Worm (Caenorhabditis elegans) whole organism, dauer: Measurements from ENCODE around the gene srlf-9.
"Not testable (repeated sequence)": the region's sequence is repeated elsewhere in the genome, so short reads cannot be mapped to it uniquely, and the experiment has no call there.

Source experiments
- unc-62 ChIP-seq: sonication (generic microtip); optimal IDR thresholded peaks from 2 replicates; lab custom pipeline; 2017; ENCODE audit warnings: missing biosample characterization, missing genetic modification reagents, missing genetic modification characterization

srlf-9 gene

ce11 chrIII:13401673-13402258 is at the start of gene srlf-9, which contains the start of gene srlf-10:
TSS of gene srlf-9 (minus strand) at chrIII:13401773.
TSS of gene srlf-10 (plus strand) at chrIII:13402208.
- not testable (repeated sequence) for TF ChIP-seq unc-62 (GFP tag; lab: Kevin White, UChicago)

DNA sequence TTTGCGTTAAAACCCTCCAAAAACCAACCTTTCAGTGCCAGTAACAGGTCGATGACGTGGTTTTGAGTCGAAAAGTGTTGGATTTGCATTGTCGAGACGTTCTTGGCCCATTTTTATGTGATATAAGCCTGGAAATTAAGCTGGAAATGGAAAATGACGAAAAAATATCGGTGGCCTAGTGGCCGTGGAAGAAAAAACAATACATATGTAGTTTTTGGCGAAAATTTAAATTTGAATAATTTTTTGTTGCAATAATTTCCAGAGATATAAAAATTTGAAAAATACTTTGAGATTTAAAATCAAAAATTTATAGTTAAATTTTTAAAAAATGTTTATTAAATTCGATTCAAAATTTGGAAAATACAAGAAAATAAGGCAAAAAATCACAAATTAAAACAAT is 37.8 kb upstream of the srlf-9 start, which contains the start of gene ciao-2B:
ciao-2B (minus strand) TSS at position 130 of the 400 bp plus-strand sequence.
- no peak for TF ChIP-seq unc-62 (GFP tag; lab: Kevin White, UChicago)

- no peak for TF ChIP-seq unc-62 (GFP tag; lab: Kevin White, UChicago)
These were observed 35.3 kb upstream of the srlf-9 start, which contains the start of gene F45G2.9 for ce11 chrIII:13436843-13437242. TSS of gene F45G2.9 (minus strand) at chrIII:13436943.

DNA sequence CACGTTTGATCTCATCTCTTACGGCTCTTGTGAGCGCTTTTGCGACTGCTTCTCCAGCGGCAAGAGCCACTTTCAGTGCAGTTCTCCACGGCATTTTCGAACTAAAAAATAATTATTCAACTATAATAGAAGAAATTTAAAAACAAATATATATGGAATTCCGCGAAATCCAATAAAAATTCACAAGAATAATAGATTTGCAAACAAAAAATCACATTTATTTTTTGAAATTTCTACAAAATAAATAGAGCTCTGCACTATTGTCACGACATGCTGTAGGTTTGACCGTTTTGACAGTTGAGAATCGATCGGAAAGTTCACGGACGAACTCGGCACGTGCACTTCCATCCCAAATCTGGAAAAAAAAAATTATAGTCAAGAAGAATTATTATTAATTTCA is 34.0 kb upstream of the srlf-9 start, which contains the start of gene F45G2.8:
F45G2.8 (minus strand) TSS at position 101 of the 400 bp plus-strand sequence.
- no peak for TF ChIP-seq unc-62 (GFP tag; lab: Kevin White, UChicago)

- no peak for TF ChIP-seq unc-62 (GFP tag; lab: Kevin White, UChicago)
These were observed 32.8 kb upstream of the srlf-9 start, which contains the start of gene F45G2.7 for ce11 chrIII:13434404-13434803. TSS of gene F45G2.7 (minus strand) at chrIII:13434504.

DNA sequence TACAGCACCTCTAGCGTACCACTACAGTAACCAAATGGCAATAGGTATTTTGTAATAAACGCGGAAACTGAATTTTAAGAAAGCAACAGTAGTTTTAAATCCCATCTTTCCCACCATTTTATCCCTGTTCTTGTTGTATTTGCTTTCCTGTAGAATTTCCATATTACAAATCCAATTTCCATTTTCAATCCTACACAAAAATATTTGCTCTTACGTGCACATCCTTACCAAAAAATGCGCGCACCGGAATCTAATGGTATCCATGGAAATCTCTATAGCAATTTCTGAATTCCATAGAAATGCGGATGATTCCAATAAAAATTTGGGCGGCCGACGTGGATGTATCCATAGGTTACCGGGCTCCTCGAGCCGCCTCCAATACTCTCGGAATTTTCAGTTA is 28.6 kb upstream of the srlf-9 start, which contains the start of gene trf-1:
trf-1 (plus strand) TSS at position 301 of the 400 bp plus-strand sequence.
- TF ChIP-seq unc-62 (GFP tag; lab: Kevin White, UChicago), result no peak

- no peak for TF ChIP-seq unc-62 (GFP tag; lab: Kevin White, UChicago)
These were observed 28.1 kb upstream of the srlf-9 start, which contains the start of gene bli-5 for ce11 chrIII:13429668-13430067. TSS of gene bli-5 (minus strand) at chrIII:13429768.

DNA sequence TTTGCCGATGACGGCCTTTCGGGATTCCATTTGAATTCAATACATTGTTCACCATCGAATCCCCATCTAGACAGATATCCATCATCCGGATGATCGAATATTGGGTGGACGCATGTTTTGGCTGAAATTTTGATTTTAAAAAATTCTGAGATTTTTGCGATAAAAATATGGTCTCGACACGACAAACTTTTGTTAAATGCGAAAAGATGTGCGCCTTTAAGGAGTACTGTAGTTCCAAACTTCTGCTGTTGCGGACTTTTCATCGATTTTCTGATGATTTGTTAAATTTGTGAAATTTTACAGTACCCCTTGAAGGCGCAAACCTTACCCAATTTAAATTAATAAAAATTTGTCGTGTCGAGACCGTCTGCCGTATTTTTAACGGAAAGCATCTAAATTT is 26.2 kb upstream of the srlf-9 start:
- TF ChIP-seq unc-62 (GFP tag; lab: Kevin White, UChicago), result no peak

DNA sequence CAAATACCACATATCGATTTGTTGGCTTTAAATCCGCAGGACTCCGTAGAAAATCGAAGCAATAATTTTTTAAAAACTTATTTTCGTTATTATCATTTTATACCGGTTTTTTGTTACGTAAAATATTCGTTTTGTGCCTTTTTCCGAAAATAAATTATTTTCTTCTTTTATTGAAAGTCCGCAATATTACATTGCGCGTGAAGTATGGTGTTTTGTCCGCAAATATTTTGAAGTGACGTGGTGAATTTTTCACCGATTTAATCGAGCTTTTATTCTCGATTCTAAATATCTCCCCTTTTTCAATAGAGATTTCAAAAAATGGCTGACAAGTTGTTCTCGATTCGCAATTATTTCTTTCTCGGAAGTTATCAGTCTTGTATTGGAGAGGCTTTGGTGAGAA is 24.5 kb upstream of the srlf-9 start, which contains the start of gene cope-1:
cope-1 (plus strand) TSS at position 229 of the 400 bp plus-strand sequence.
- no peak for TF ChIP-seq unc-62 (GFP tag; lab: Kevin White, UChicago)

- TF ChIP-seq unc-62 (GFP tag; lab: Kevin White, UChicago), result no peak
These were observed 21.8 kb upstream of the srlf-9 start, which contains the start of gene exo-1 for ce11 chrIII:13423414-13423813. TSS of gene exo-1 (plus strand) at chrIII:13423514.

DNA sequence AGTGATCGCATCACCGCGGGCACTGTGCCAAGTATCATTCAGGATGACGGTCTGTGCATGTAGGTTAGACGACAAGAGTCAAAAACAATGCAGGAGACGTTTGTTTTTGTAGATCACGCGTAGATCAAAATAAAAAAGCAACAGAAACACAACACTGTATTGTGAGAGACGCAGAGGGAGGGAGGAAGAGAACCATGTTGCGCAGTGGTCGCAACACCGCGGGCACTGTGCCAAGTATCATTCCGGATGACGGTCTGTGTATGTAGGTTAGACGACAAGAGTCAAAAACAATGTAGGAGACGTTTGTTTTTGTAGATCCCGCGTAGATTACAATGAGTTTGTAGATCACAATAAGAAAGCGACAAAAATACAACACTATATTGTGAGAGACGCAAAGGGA is 17.4 kb upstream of the srlf-9 start:
- no peak for TF ChIP-seq unc-62 (GFP tag; lab: Kevin White, UChicago)

DNA sequence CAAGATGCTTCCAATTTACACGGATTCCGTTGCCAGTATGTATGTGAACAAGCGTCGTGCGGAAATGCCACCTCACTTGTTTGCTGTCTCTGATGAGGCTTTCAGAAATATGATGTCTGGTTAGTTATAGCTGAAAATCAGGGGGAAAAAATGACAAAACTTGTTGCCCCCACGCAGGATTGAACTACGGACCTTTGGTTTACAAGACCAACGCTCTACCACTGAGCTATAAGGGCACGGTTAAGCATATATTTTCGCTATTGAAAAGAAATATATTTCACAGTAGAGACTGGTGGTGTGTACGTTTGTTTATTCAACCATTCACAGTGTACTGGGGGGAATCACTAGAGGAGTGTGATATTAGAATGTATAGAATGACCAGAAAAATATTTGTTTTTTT is 9.6 kb upstream of the srlf-9 start:
- TF ChIP-seq unc-62 (GFP tag; lab: Kevin White, UChicago), result no peak

DNA sequence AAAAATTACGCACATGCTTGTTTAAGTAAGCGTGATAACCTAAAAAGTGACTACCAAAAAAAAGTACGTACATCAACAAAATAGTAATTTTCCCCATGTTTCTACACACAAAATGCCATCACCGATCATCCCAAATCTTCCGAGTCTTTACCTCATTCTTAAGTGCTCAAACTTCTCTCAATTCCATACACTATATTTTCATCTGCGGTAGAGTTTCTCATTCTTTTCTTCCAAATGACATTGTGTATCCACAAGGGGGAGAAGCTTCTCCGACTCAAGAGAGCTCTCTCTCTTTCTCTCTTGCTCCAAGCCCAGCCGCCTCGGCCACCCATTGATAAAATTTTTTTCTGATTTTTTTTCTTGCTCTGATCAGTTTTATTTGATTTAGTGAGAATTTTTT is 7.9 kb upstream of the srlf-9 start, which contains the start of gene myo-6:
myo-6 (plus strand) TSS at position 301 of the 400 bp plus-strand sequence.
- TF ChIP-seq unc-62 (GFP tag; lab: Kevin White, UChicago), result no peak

DNA sequence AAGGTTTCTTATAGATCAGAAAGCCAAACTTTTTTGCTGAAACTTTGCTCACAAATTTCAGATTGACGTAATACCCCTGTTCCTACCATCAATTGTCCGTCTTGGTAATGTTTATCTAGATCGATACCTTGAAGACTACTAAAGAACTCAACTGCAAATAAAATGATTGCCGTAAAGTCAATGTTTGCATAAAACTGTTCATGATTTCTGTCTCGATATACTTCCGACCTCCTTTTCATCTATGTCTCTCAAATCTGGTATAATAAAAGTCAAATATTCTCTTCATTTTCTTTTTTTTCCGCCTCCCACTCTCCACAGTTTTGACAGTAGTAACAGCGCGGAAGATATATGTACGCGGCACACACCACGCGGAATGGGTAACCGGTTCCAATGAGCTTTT is 3.9 kb upstream of the srlf-9 start, which contains the start of gene nas-1:
nas-1 (plus strand) TSS at position 301 of the 400 bp plus-strand sequence.
- TF ChIP-seq unc-62 (GFP tag; lab: Kevin White, UChicago), result no peak

- TF ChIP-seq unc-62 (GFP tag; lab: Kevin White, UChicago), result no peak
These were observed 2.8 kb upstream of the srlf-9 start, which contains the start of gene ttr-52 for ce11 chrIII:13404418-13404817. TSS of gene ttr-52 (plus strand) at chrIII:13404718.

DNA sequence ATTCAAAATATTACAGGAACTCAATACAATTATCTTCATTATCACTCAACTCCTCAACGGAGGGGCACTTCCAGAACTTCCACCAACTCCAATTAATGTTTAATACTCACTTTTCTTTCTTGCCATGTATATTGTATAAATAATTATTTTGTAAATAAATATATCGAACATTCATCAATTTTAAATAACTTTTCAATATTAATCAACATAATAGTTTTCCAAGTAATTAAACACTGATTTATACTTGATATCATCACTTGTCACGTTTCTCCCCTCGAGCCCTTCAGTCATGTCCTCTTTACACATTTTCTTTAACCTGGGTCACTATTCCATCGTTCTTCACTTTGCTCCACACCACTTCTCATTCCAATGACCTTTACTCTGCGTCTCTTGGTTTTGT is 1.4 kb upstream of the srlf-9 start, which contains the start of gene mig-18:
mig-18 (plus strand) TSS at position 301 of the 400 bp plus-strand sequence.
- no peak for TF ChIP-seq unc-62 (GFP tag; lab: Kevin White, UChicago)
